Worm (Caenorhabditis elegans): ENCODE data around the gene fbxb-48.

The fbxb-48 gene

DNA sequence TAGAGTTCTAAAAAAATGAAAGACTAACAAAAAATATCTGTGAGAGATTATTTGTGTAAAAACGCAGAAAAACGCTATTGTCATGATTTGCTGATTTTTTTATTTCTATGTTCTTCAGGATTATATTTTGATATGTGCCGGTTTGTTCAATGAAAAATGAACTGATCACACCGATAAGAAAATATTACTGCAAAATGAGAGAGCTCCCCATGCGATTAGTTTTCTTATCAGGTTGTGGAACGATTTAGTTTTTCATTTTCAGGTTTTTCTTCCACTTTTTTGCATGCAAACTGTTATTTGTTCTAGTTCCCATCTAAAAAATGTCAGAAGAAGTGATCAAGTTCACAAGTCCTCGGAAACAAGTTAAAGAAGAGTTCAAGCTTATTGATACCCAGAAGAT lies 9.2 kb upstream of the fbxb-48 start, which contains the start of gene btb-9:
TSS of gene btb-9 (plus strand) at position 254 of the 400 bp plus-strand sequence.
- TF ChIP-seq aly-2 (tag; optimal IDR thresholded peaks at IDR 0.05): no peak
- TF ChIP-seq lin-35 (GFP tag; optimal IDR thresholded peaks at IDR 0.05): peak in 1 of 2 experiments; percentile 28
- TF ChIP-seq pqm-1 (tag; optimal IDR thresholded peaks at IDR 0.05): peak; percentile 26
- no peak for TF ChIP-seq blmp-1 (tag; optimal IDR thresholded peaks at IDR 0.05)
- TF ChIP-seq elt-2 (tag; optimal IDR thresholded peaks at IDR 0.05): peak; percentile 86

DNA sequence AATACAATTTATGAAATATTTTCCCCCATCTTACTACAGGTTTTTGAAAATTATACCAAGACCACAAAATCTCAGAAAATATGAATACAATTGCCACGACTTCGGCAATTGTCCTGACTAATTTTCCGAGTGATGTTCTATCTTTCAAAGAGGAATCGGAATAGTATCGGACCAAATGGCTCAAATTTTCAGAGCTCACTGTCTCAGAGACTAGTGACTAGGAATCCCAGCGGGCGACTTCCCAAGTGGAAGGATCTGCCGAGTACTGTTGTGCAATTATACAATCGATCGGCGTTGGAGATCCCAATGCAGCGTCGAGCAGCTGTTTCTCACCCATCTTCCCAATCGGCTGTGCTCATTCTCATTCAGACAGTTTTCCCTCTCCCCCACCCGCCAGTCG lies 6.7 kb upstream of the fbxb-48 start, which contains the start of gene F45C12.17:
TSS of gene F45C12.17 (plus strand) at position 377 of the 400 bp plus-strand sequence.
- TF ChIP-seq ceh-63 (GFP tag; optimal IDR thresholded peaks at IDR 0.05): no peak
- no peak for TF ChIP-seq lin-35 (GFP tag; optimal IDR thresholded peaks at IDR 0.05)
- TF ChIP-seq nhr-20 (tag; optimal IDR thresholded peaks at IDR 0.05): no peak
- TF ChIP-seq nhr-90 (tag; optimal IDR thresholded peaks at IDR 0.05; ENCODE audit: poor library complexity): no peak
- TF ChIP-seq mdl-1 (tag; optimal IDR thresholded peaks at IDR 0.05): no peak
- no peak for TF ChIP-seq ztf-11 (tag; optimal IDR thresholded peaks at IDR 0.05)
- no peak for TF ChIP-seq nhr-84 (tag; optimal IDR thresholded peaks at IDR 0.05)
- no peak for TF ChIP-seq isw-1 (GFP tag; IDR thresholded peaks at IDR 0.05)
- TF ChIP-seq ztf-4 (tag; optimal IDR thresholded peaks at IDR 0.05): no peak
- no peak for TF ChIP-seq fkh-4 (tag; optimal IDR thresholded peaks at IDR 0.05; ENCODE audit: borderline replicate concordance)
- no peak for TF ChIP-seq unc-86 (tag; optimal IDR thresholded peaks at IDR 0.05)
- TF ChIP-seq C34B4.2 (tag; optimal IDR thresholded peaks at IDR 0.05): no peak
- TF ChIP-seq blmp-1 (tag; optimal IDR thresholded peaks at IDR 0.05): no peak
- TF ChIP-seq hlh-17 (GFP tag; optimal IDR thresholded peaks at IDR 0.05; ENCODE audit: borderline replicate concordance): no peak
- TF ChIP-seq lin-13 (GFP tag; optimal IDR thresholded peaks at IDR 0.05): no peak
- no peak for TF ChIP-seq lin-15B (tag; optimal IDR thresholded peaks at IDR 0.05)

DNA sequence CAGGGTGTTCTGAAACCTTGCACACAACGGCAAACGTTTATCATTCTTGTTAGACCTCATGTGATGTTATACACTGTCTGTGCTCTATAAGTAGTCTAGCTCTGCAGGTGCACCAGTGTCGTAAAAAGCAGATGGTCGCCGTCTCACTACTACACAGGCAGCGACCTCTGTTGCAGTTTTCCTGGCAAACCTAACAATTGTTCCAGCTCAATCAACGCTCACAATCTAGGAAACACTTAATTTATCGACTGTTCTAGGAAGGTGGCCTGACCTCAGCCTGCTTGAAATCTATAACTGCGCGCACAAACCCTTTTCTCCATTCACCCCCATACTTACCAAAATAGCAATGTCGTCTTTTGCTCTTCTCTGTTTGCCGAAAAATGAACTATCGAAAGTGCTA lies 5.3 kb upstream of the fbxb-48 start, which contains the start of gene fbxb-11:
TSS of gene fbxb-11 (plus strand) at position 301 of the 400 bp plus-strand sequence.
- TF ChIP-seq nhr-28 (tag; optimal IDR thresholded peaks at IDR 0.05) (no peak), nhr-19 (GFP tag; conservative IDR thresholded peaks at IDR 0.05) (no peak), nhr-12 (tag; optimal IDR thresholded peaks at IDR 0.05) (no peak), ceh-88 (GFP tag; IDR thresholded peaks at IDR 0.05) (no peak), vab-15 (tag; optimal IDR thresholded peaks at IDR 0.05) (no peak)

DNA sequence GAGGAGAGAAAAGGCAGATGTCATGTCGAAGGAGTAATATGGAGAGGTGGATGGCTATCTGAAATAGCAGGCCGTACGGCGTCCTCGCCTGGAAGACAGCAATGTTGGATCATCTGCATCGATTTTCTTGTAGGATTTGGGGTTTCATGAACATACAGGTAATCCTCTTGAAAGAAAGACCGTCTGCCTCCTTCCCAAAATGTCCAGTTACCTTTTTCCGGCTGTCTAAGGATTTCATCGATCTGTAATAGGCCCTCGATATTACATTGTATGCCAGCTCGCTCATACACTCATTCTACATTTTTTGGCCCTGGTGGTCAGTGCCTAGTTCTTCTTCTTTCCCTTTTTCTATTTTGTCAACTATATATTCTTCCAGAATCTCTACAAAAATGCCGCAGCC lies 3.3 kb upstream of the fbxb-48 start, which contains the start of the genes fbxb-5 and btb-8:
TSS of gene fbxb-5 (minus strand) at position 101 of the 400 bp plus-strand sequence.
TSS of gene btb-8 (plus strand) at position 377 of the 400 bp plus-strand sequence.
- TF ChIP-seq aha-1 (tag; optimal IDR thresholded peaks at IDR 0.05): no peak

DNA sequence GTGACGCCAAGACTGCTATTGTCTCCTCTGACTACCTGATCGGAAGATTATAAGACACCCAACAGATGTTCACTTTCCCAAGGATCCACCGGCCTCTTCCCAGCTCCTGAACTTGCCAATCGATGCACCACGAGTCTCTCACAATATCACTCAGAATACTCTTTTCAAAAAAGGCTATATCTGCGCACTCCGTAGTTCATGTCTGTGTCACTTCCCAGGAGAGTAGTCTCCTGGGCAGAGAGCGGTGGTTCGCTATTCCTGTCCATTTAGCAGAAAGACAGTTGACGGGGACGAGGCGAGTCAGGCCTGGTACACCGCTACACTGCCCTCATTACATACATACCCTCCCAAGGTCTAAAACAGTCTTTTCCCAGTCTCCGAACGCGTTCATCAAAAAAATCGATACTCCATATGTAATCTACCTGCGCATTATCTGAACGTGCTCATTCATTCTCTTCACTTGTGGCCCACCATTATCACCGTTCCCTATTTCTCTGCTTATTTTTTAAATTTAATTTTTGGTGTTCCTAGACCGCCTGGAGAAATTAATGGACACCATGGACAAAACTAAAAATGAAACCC lies 4.2 kb downstream of the fbxb-48 start, which contains the start of gene btb-6:
TSS of gene btb-6 (plus strand) at position 532 of the 582 bp plus-strand sequence.
- no peak for TF ChIP-seq grh-1 (GFP tag; IDR thresholded peaks at IDR 0.05)
- no peak for TF ChIP-seq snpc-4 (tag; optimal IDR thresholded peaks at IDR 0.05)
- TF ChIP-seq pax-3 (tag; optimal IDR thresholded peaks at IDR 0.05): no peak
- no peak for TF ChIP-seq skn-1 (tag; optimal IDR thresholded peaks at IDR 0.05)
- no peak for TF ChIP-seq ceh-8 (GFP tag; optimal IDR thresholded peaks at IDR 0.05)

DNA sequence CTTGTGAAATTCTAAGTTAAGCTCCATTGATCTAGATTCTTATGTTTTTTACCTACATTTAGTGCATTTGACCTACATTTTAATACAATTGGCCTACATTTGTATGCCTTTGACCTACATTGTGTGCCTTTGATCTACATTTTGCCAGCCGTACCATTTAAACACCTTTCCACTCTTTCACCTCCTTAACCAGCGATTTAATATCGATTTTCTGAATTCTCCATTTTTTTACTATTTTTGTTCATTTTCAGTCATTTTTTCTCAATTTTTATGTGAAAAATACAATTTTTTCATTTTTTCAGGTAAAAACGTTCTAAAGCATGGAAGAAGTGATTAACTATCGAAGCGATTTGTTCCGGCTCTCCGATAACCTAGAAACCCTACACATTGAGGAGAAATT lies 6.1 kb downstream of the fbxb-48 start, which contains the start of gene btb-7:
TSS of gene btb-7 (plus strand) at position 301 of the 400 bp plus-strand sequence.
- no peak for TF ChIP-seq aly-2 (tag; optimal IDR thresholded peaks at IDR 0.05)
- TF ChIP-seq nhr-77 (tag; optimal IDR thresholded peaks at IDR 0.05): no peak
- TF ChIP-seq lin-39 (tag; optimal IDR thresholded peaks at IDR 0.05): no peak
- TF ChIP-seq swsn-7 (tag; optimal IDR thresholded peaks at IDR 0.05): no peak
- no peak for TF ChIP-seq pqm-1 (tag; optimal IDR thresholded peaks at IDR 0.05)
- TF ChIP-seq pag-3 (tag; optimal IDR thresholded peaks at IDR 0.05; ENCODE audit: borderline replicate concordance, insufficient read depth): no peak
- TF ChIP-seq ceh-82 (tag; optimal IDR thresholded peaks at IDR 0.05): no peak

Measured in whole organism, L1 larva.